Fruit fly (Drosophila melanogaster): Measurements from ENCODE around the gene Dph4.

DNA sequence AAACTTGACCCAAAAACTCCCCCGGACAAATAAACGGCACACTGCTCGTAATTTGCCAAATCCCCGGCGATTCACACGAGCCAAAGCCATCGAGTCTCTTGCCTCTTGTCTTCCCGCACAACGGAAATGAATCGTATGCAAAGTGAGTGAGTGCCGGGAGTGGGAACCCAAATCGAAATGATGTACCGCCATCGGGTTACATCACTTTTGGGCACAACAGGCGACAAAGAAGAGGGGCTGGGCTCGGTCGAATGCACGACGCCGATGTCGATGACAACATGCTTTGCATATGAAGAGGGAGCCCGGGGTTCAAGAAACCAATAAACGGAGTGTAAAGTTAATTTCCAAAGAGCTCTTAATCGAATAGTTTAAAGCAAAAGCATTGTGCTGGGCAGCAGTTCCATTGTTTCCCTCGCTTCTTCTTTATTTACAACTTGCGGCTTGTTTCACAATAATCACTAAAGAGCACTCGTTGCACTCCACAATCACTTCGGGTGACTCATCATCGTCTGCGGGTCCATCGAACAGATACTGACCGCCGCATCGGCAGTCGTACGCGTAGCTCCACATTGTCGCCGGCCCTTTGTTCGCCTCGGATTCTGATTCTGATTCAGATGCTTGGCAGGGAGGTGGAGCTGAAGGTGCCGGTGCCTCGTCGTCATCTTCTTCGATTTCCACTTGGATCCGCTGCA, 2.1 kb downstream of the Dph4 start:
- TF ChIP-seq CG33017 (tag; optimal IDR thresholded peaks at IDR 0.05): no peak
- no peak for TF ChIP-seq ovo (GFP tag; optimal IDR thresholded peaks at IDR 0.05)
- no peak for TF ChIP-seq Mnt (GFP tag; optimal IDR thresholded peaks at IDR 0.05)
- no peak for TF ChIP-seq kay (GFP tag; ENCODE audit: borderline replicate concordance)
- TF ChIP-seq bab1 (GFP tag; optimal IDR thresholded peaks at IDR 0.05): no peak
- no peak for TF ChIP-seq Crg-1 (GFP tag; optimal IDR thresholded peaks at IDR 0.05)
- TF ChIP-seq CG7101 (tag; optimal IDR thresholded peaks at IDR 0.05): no peak
- TF ChIP-seq pad (GFP tag; optimal IDR thresholded peaks at IDR 0.05): no peak
- no peak for TF ChIP-seq CG5204 (GFP tag; optimal IDR thresholded peaks at IDR 0.05)
- no peak for TF ChIP-seq CG14711 (tag; optimal IDR thresholded peaks at IDR 0.05)
- no peak for TF ChIP-seq Hr96 (GFP tag; optimal IDR thresholded peaks at IDR 0.05)
- TF ChIP-seq CG12768 (GFP tag; optimal IDR thresholded peaks at IDR 0.05): no peak
- TF ChIP-seq cic (GFP tag; optimal IDR thresholded peaks at IDR 0.05): no peak
- TF ChIP-seq cnc (optimal IDR thresholded peaks at IDR 0.05): no peak

Data from whole organism, adult.